Worm (Caenorhabditis elegans) whole organism, dauer: ENCODE data around the gene ZK795.2.

Source experiments
- unc-62 ChIP-seq: sonication (generic microtip); optimal IDR thresholded peaks from 2 replicates; lab custom pipeline; 2017; ENCODE audit warnings: missing biosample characterization, missing genetic modification reagents, missing genetic modification characterization

The ZK795.2 gene

ce11 chrIV:12558925-12559450 is at the start of gene ZK795.2, which contains the start of gene ZK795.3:
Gene ZK795.2 (minus strand): TSS chrIV:12558975.
Gene ZK795.3 (plus strand): TSS chrIV:12559365.
- TF ChIP-seq unc-62 = no peak

- TF ChIP-seq unc-62 = no peak
These were observed 46.6 kb upstream of the ZK795.2 start, which contains the start of gene Y55D9A.2 for ce11 chrIV:12605401-12605800. Gene Y55D9A.2 (minus strand): TSS chrIV:12605431.

ce11 chrIV:12600941-12601340 is 42.2 kb upstream of the ZK795.2 start:
- no peak for TF ChIP-seq unc-62

ce11 chrIV:12599158-12599557 is 40.4 kb upstream of the ZK795.2 start, which contains the start of gene pgp-1:
Gene pgp-1 (minus strand): TSS chrIV:12599169.
- no peak for TF ChIP-seq unc-62

ce11 chrIV:12596960-12597359 is 38.2 kb upstream of the ZK795.2 start:
- TF ChIP-seq unc-62 = no peak

ce11 chrIV:12594574-12594973 is 35.8 kb upstream of the ZK795.2 start:
- TF ChIP-seq unc-62 = no peak

- no peak for TF ChIP-seq unc-62
These were observed 31.6 kb upstream of the ZK795.2 start, which contains the start of gene cul-6 for ce11 chrIV:12590373-12590772. Gene cul-6 (minus strand): TSS chrIV:12590451.

ce11 chrIV:12585966-12586365 is 27.2 kb upstream of the ZK795.2 start, which contains the start of gene K08E7.8:
Gene K08E7.8 (minus strand): TSS chrIV:12586066.
- no peak for TF ChIP-seq unc-62

ce11 chrIV:12584146-12584545 is 25.4 kb upstream of the ZK795.2 start:
- TF ChIP-seq unc-62 = no peak

- TF ChIP-seq unc-62 = no peak
These were observed 24.4 kb upstream of the ZK795.2 start for ce11 chrIV:12583181-12583580.

- no peak for TF ChIP-seq unc-62
These were observed 22.3 kb upstream of the ZK795.2 start, which contains the start of gene K08E7.6 for ce11 chrIV:12581046-12581445. Gene K08E7.6 (minus strand): TSS chrIV:12581146.

- no peak for TF ChIP-seq unc-62
These were observed 15.5 kb upstream of the ZK795.2 start for ce11 chrIV:12574265-12574664.

- no peak for TF ChIP-seq unc-62
These were observed 14.3 kb upstream of the ZK795.2 start, which contains the start of gene K08E7.5 for ce11 chrIV:12573068-12573467. Gene K08E7.5 (plus strand): TSS chrIV:12573368.

- TF ChIP-seq unc-62 = no peak
These were observed 12.3 kb upstream of the ZK795.2 start, which contains the start of gene K08E7.4 for ce11 chrIV:12571047-12571446. Gene K08E7.4 (minus strand): TSS chrIV:12571147.

- TF ChIP-seq unc-62 = no peak
These were observed 11.8 kb upstream of the ZK795.2 start for ce11 chrIV:12570546-12570945.

- TF ChIP-seq unc-62 = no peak
These were observed 8.6 kb upstream of the ZK795.2 start, which contains the start of the genes hsb-1 and let-99 for ce11 chrIV:12567176-12567892. Gene hsb-1 (minus strand): TSS chrIV:12567226. Gene let-99 (plus strand): TSS chrIV:12567842.

ce11 chrIV:12565933-12566540 is 7.3 kb upstream of the ZK795.2 start, which contains the start of gene eak-7:
Gene eak-7 (minus strand): TSS chrIV:12565983.
- no peak for TF ChIP-seq unc-62
